Worm (Caenorhabditis elegans) whole organism, midembryonic: Measurements from ENCODE around the gene R102.6.
"Not testable (repeated sequence)": the region's sequence is repeated elsewhere in the genome, so short reads cannot be mapped to it uniquely, and the experiment has no call there.

Source experiments
- T22C8.4 ChIP-seq: fragments of 200-800 bp; sonication (Bioruptor generic); IDR thresholded peaks from 2 replicates; pipeline ENCODE4 v1.3.6; 2022; ENCODE audit warnings: missing genetic modification characterization, missing compliant biosample characterization
- cog-1 ChIP-seq: sonication (generic microtip); optimal IDR thresholded peaks from 2 replicates; lab custom pipeline; 2016; ENCODE audit warnings: missing genetic modification characterization, missing compliant biosample characterization
- flt-1 ChIP-seq: fragments of 200-800 bp; sonication (Bioruptor generic); IDR thresholded peaks from 2 replicates; pipeline ENCODE4 v1.3.6; 2022; ENCODE audit warnings: missing genetic modification characterization, missing compliant biosample characterization
- klf-2 ChIP-seq: fragments of 200-800 bp; sonication (Bioruptor generic); conservative IDR thresholded peaks from 2 replicates; pipeline ENCODE4 v1.3.6; 2022; ENCODE audit warnings: missing genetic modification reagents, missing genetic modification characterization, missing compliant biosample characterization
- med-1 ChIP-seq: sonication (generic microtip); optimal IDR thresholded peaks from 2 replicates; lab custom pipeline; 2017; ENCODE audit warnings: missing genetic modification characterization, mild to moderate bottlenecking, missing compliant biosample characterization, antibody characterized with exemption, missing genetic modification reagents; ENCODE audit not compliant: insufficient read depth
- ref-1 ChIP-seq: fragments of 200-800 bp; sonication (Bioruptor generic); conservative IDR thresholded peaks from 2 replicates; pipeline ENCODE4 v1.3.6; 2022; ENCODE audit warnings: missing genetic modification reagents, missing genetic modification characterization, missing compliant biosample characterization
- tab-1 ChIP-seq: fragments of 200-800 bp; sonication (Bioruptor generic); IDR thresholded peaks from 2 replicates; pipeline ENCODE4 v1.3.6; 2022; ENCODE audit warnings: missing genetic modification characterization, missing compliant biosample characterization
- ztf-23 ChIP-seq: fragments of 200-800 bp; sonication (Bioruptor generic); IDR thresholded peaks from 2 replicates; pipeline ENCODE4 v1.3.6; 2022; ENCODE audit warnings: missing genetic modification reagents, missing genetic modification characterization, missing compliant biosample characterization
- ztf-29 ChIP-seq: fragments of 200-800 bp; sonication (Bioruptor generic); IDR thresholded peaks from 2 replicates; pipeline ENCODE4 v1.3.6; 2022; ENCODE audit warnings: missing genetic modification reagents, missing genetic modification characterization, missing compliant biosample characterization

The R102.6 gene

DNA sequence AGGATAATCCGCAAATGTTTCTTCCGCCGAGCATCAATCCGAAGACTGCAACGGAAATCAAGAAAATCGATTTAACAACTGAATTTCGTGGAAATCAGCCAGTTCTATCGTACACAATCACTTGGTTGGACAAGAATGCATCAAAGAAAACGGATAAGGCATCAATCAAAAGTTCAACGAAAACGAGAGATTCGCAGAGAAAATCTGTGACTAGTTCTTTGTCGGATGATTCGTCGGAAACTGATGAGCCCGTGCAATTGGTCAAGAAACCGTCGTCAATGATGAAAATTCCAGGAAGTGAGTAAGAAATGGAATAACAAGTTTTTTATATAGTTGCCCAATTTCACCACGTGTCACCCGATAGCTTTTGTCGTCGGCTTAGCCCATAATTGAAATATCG is at the start of gene R102.6:
R102.6 (minus strand) TSS at position 101 of the 400 bp plus-strand sequence.
- no peak for TF ChIP-seq tab-1
- TF ChIP-seq med-1: no peak
- TF ChIP-seq ztf-29 (GFP tag; lab: Robert Waterston, UW): no peak
- TF ChIP-seq klf-2 (GFP tag; lab: Robert Waterston, UW): no peak
- no peak for TF ChIP-seq cog-1 (tag; lab: Kevin White, UChicago)
- no peak for TF ChIP-seq T22C8.4 (GFP tag; lab: Robert Waterston, UW)
- no peak for TF ChIP-seq ztf-23 (GFP tag; lab: Robert Waterston, UW)

DNA sequence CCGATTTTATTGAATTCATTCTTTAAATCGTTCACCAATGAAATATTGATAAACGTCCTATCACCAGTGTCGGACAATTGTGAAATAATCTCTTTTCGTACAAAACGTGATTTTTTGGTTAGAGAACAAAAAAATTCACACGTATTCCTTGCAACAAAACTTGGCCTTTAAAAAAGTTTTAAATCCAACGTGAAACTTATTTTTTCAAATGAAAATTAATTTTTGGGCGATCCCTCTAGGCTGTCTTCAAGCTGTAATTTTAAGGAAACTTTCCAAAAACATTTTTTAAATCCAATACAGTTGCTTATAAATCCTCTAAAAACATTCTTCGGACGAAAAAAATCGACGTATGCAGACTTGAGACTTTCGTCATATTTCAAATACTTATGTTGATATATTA is 48.7 kb upstream of the R102.6 start, which contains the start of gene T25B9.5:
T25B9.5 (minus strand) TSS at position 101 of the 400 bp plus-strand sequence.
- TF ChIP-seq flt-1 (GFP tag; lab: Robert Waterston, UW) (no peak), med-1 (no peak), klf-2 (GFP tag; lab: Robert Waterston, UW) (no peak), ztf-29 (GFP tag; lab: Robert Waterston, UW) (no peak), ztf-23 (GFP tag; lab: Robert Waterston, UW) (no peak), ref-1 (GFP tag; lab: Robert Waterston, UW) (no peak), cog-1 (tag; lab: Kevin White, UChicago) (no peak), T22C8.4 (GFP tag; lab: Robert Waterston, UW) (no peak), tab-1 (no peak)

DNA sequence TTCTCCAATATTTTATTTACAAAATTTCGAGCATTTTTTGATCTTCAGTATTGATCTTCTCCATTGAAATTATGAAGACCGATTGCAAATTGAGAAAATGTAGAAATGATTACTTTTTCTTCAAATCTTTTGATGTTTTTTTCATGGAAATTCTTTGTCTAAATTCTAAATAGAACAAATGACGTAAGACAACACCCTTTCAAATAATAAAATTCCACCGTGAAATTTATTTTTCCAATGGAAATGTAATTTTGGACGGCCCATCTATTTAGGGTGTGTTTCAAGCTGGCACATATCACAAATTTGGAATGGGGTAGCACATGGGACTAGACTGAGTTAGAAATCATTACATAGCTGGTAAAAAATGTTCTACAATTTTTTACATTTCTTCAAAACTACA is 45.8 kb upstream of the R102.6 start, which contains the start of gene T25B9.2:
T25B9.2 (minus strand) TSS at position 101 of the 400 bp plus-strand sequence.
- not testable (repeated sequence) for TF ChIP-seq ztf-29 (GFP tag; lab: Robert Waterston, UW); flt-1 (GFP tag; lab: Robert Waterston, UW); med-1

- TF ChIP-seq med-1 (no peak), flt-1 (GFP tag; lab: Robert Waterston, UW) (no peak), klf-2 (GFP tag; lab: Robert Waterston, UW) (no peak), ref-1 (GFP tag; lab: Robert Waterston, UW) (no peak), T22C8.4 (GFP tag; lab: Robert Waterston, UW) (no peak), ztf-29 (GFP tag; lab: Robert Waterston, UW) (no peak), tab-1 (no peak), cog-1 (tag; lab: Kevin White, UChicago) (no peak), ztf-23 (GFP tag; lab: Robert Waterston, UW) (no peak)
These were observed 44.1 kb upstream of the R102.6 start, which contains the start of gene T25B9.1 for ce11 chrIV:10750041-10750440. Gene T25B9.1, minus strand, starts transcription at chrIV:10750141.

- TF ChIP-seq T22C8.4 (GFP tag; lab: Robert Waterston, UW) (no peak), ztf-29 (GFP tag; lab: Robert Waterston, UW) (no peak), tab-1 (no peak), ref-1 (GFP tag; lab: Robert Waterston, UW) (no peak), cog-1 (tag; lab: Kevin White, UChicago) (no peak)
These were observed 39.3 kb upstream of the R102.6 start for ce11 chrIV:10745332-10745731.

- no peak for TF ChIP-seq ztf-23 (GFP tag; lab: Robert Waterston, UW)
- no peak for TF ChIP-seq klf-2 (GFP tag; lab: Robert Waterston, UW)
- TF ChIP-seq tab-1: no peak
- TF ChIP-seq flt-1 (GFP tag; lab: Robert Waterston, UW): no peak
- no peak for TF ChIP-seq ztf-29 (GFP tag; lab: Robert Waterston, UW)
- no peak for TF ChIP-seq med-1
- TF ChIP-seq T22C8.4 (GFP tag; lab: Robert Waterston, UW): no peak
- TF ChIP-seq ref-1 (GFP tag; lab: Robert Waterston, UW): no peak
- TF ChIP-seq cog-1 (tag; lab: Kevin White, UChicago): no peak
These were observed 38.5 kb upstream of the R102.6 start, which contains the start of gene T25B9.3 for ce11 chrIV:10744475-10744874. Gene T25B9.3, plus strand, starts transcription at chrIV:10744775.

ce11 chrIV:10738328-10738727 is 32.3 kb upstream of the R102.6 start, which contains the start of gene ssp-34:
Gene ssp-34, minus strand, starts transcription at chrIV:10738602.
- TF ChIP-seq med-1 (no peak), cog-1 (tag; lab: Kevin White, UChicago) (no peak), ref-1 (GFP tag; lab: Robert Waterston, UW) (no peak), T22C8.4 (GFP tag; lab: Robert Waterston, UW) (no peak), flt-1 (GFP tag; lab: Robert Waterston, UW) (no peak), ztf-23 (GFP tag; lab: Robert Waterston, UW) (no peak), ztf-29 (GFP tag; lab: Robert Waterston, UW) (no peak)

DNA sequence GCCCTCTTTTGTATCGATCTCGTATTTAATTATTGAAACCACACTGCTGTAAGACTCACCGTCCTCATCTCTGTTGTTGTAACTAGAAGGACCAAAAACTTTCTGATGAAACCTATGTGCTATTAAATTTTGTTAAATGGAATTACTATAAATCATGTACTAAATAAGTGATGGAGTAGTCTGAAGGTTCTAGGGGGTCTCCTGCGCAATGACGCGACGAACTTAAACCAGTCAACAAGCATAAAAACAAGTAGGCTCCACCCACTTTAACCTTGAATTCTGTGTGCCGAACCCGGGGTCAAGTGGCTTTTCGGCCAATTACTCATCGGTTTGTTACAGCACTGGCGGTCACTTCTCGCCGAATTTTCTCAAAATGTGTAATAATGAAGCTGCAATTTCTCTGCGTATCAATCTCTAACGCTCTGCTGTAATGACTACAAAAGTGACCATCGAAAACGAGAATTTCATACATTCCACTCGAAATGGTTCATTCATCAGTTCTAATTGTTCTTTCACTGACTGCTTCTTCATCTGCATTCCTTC is 31.1 kb upstream of the R102.6 start, which contains the start of gene grl-21:
grl-21 (plus strand) TSS at position 464 of the 543 bp plus-strand sequence.
- TF ChIP-seq med-1 (no peak), ztf-23 (GFP tag; lab: Robert Waterston, UW) (no peak), tab-1 (no peak), flt-1 (GFP tag; lab: Robert Waterston, UW) (no peak), ref-1 (GFP tag; lab: Robert Waterston, UW) (no peak), ztf-29 (GFP tag; lab: Robert Waterston, UW) (no peak), T22C8.4 (GFP tag; lab: Robert Waterston, UW) (no peak)

ce11 chrIV:10734527-10735436 is 28.8 kb upstream of the R102.6 start, which contains the start of the genes orc-5 and cyb-1:
Gene orc-5, minus strand, starts transcription at chrIV:10734588.
Gene cyb-1, plus strand, starts transcription at chrIV:10735216.
- TF ChIP-seq cog-1 (tag; lab: Kevin White, UChicago): no peak
- no peak for TF ChIP-seq med-1
- TF ChIP-seq T22C8.4 (GFP tag; lab: Robert Waterston, UW): peak; percentile 68
- TF ChIP-seq tab-1: no peak
